Fruit fly (Drosophila melanogaster): ENCODE measurements around the gene ND-18.

The ND-18 gene

DNA sequence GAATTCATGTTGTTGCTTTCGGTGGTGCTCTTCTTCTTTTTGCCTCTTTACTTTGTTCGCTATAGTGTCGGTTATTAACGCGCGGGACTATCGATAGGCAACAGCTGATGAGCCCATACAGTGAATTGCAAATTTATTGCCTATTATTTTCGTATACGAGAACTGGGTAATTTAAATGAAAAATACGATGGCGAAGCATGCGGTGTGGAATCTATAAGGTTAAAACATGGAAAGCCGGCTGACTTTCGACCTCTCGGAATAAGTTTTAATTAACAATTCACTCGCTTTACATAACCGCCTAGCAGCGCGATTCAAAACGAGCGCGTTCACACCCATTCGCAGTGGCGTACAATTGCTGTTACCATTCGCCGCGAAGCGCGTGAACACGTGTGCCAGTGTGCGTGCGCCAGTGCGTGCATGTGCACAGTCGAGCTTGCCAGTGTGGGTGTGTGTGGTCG lies 12.3 kb upstream of the ND-18 start, which contains the start of the genes Naa15-16 and mRpS14:
TSS of gene Naa15-16 (plus strand) at position 116 of the 458 bp plus-strand sequence.
TSS of gene mRpS14 (minus strand) at position 370 of the 458 bp plus-strand sequence.
- no peak for TF ChIP-seq Dfd (GFP tag; optimal IDR thresholded peaks at IDR 0.05)
- peak; percentile 57 for TF ChIP-seq Myc (optimal IDR thresholded peaks at IDR 0.05)
- peak; percentile 19 for TF ChIP-seq Sp1 (GFP tag; optimal IDR thresholded peaks at IDR 0.05)

DNA sequence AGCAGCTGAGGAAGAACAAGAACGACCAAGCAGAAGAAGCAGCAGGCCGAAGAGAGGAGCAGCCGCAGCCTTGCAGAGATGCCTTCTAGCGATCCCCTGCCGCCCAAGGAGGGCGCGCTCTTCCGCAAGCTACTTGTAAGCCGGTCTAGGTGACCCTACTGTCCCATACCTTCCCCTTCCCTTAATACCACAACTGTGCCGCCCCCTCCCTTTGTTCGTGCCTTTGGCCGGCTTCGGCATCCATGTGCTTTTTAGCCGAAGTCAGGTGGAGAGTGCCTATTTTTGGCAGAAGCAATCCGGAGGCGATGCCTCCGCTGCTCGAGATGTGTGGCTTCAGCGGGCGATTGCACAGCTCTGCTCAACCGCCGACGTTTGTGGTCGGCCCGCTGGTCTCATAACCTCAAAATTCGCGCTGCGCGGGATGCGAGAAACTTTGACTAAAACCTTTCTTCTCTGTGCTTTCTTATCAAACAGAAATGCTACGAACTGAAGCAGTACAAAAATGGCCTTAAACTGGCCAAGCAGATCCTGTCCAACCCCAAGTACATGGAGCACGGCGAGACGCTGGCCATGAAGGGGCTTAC lies 11.6 kb upstream of the ND-18 start:
- TF ChIP-seq dsf (GFP tag; optimal IDR thresholded peaks at IDR 0.05; ENCODE audit: borderline replicate concordance): no peak
- no peak for TF ChIP-seq dl (GFP tag; optimal IDR thresholded peaks at IDR 0.05; ENCODE audit: insufficient read depth in 1 of 2, partially characterized antibody in 2 of 2)
- TF ChIP-seq lola (GFP tag; optimal IDR thresholded peaks at IDR 0.05): no peak
- no peak for TF ChIP-seq pan (optimal IDR thresholded peaks at IDR 0.05)

DNA sequence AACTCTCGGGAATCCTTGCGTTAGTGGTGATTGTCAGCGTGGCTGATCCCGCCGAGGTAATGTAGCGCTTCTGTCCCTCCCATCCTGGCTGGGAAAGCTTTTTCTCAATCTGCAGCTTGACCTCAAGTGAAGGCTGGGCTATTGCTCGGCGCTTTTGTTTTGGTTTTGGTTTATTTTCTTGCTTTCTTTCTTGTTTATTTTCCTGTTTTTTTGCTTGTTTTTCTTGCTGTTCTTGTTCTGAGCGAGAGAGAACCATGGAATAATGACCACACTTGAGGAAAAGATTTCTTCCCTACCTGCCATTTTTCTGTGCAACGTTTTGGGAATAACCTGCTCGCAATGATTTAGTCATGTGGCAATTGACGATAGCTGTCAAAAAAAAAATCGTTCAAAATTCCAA lies 7.2 kb upstream of the ND-18 start:
- TF ChIP-seq Mio (GFP tag; optimal IDR thresholded peaks at IDR 0.05) (no peak), psq (GFP tag; optimal IDR thresholded peaks at IDR 0.05) (no peak), Hr83 (GFP tag; optimal IDR thresholded peaks at IDR 0.05; ENCODE audit: poor library complexity, severe bottlenecking) (no peak), Dif (GFP tag; optimal IDR thresholded peaks at IDR 0.05; ENCODE audit: partially characterized antibody) (no peak), dmrt93B (GFP tag; optimal IDR thresholded peaks at IDR 0.05) (no peak), woc (GFP tag; optimal IDR thresholded peaks at IDR 0.05) (no peak), sage (GFP tag; optimal IDR thresholded peaks at IDR 0.05) (no peak), rgr (GFP tag; optimal IDR thresholded peaks at IDR 0.05) (no peak), pan (optimal IDR thresholded peaks at IDR 0.05) (no peak), OdsH (GFP tag; optimal IDR thresholded peaks at IDR 0.05) (no peak), CrebA (GFP tag; optimal IDR thresholded peaks at IDR 0.05; ENCODE audit: borderline replicate concordance) (no peak), N (GFP tag; optimal IDR thresholded peaks at IDR 0.05) (no peak), ey (GFP tag; optimal IDR thresholded peaks at IDR 0.05) (no peak), dl (GFP tag; optimal IDR thresholded peaks at IDR 0.05; ENCODE audit: insufficient read depth in 1 of 2, partially characterized antibody in 2 of 2) (no peak), CG9705 (GFP tag; optimal IDR thresholded peaks at IDR 0.05) (no peak), Rel (GFP tag; optimal IDR thresholded peaks at IDR 0.05) (no peak), Rel (tag; optimal IDR thresholded peaks at IDR 0.05) (no peak), Vsx2 (GFP tag; optimal IDR thresholded peaks at IDR 0.05; ENCODE audit: partially characterized antibody) (no peak), dsf (GFP tag; optimal IDR thresholded peaks at IDR 0.05; ENCODE audit: borderline replicate concordance) (no peak), fru (GFP tag; optimal IDR thresholded peaks at IDR 0.05) (no peak)

DNA sequence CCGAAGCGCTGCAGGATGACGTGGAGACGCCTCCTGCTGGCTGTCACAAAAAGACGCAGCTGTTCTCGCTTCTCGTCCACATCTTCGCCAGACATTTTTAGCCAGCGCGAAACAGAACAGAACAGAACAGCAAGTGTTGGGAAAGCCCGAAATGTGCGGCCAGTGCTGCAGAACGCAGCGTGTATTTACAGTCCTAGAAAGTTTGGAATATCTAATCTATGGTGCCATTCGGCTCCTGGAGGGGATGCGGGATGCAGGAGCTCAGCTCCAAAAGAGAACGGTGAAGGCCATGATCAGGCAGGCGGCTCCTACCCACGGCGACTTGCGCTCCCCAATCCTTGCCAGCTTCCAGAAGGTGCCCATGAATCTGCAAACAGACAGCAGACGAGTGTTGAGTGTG lies 2.1 kb downstream of the ND-18 start, which contains the start of gene CG12204:
TSS of gene CG12204 (minus strand) at position 117 of the 400 bp plus-strand sequence.
- TF ChIP-seq GATAd (GFP tag; optimal IDR thresholded peaks at IDR 0.05): no peak
- no peak for TF ChIP-seq pan (optimal IDR thresholded peaks at IDR 0.05)
- TF ChIP-seq Sp1 (GFP tag; optimal IDR thresholded peaks at IDR 0.05): peak; percentile 18
- no peak for TF ChIP-seq Hnf4 (GFP tag; optimal IDR thresholded peaks at IDR 0.05)
- peak; percentile 18 for TF ChIP-seq OdsH (GFP tag; optimal IDR thresholded peaks at IDR 0.05)
- TF ChIP-seq lola (GFP tag; optimal IDR thresholded peaks at IDR 0.05): no peak
- peak; percentile 13 for TF ChIP-seq ey (GFP tag; optimal IDR thresholded peaks at IDR 0.05)
- TF ChIP-seq Hr83 (GFP tag; optimal IDR thresholded peaks at IDR 0.05; ENCODE audit: poor library complexity, severe bottlenecking): peak; percentile 26
- TF ChIP-seq CG32264 (GFP tag; optimal IDR thresholded peaks at IDR 0.05): no peak
- no peak for TF ChIP-seq Vsx2 (GFP tag; optimal IDR thresholded peaks at IDR 0.05; ENCODE audit: partially characterized antibody)
- TF ChIP-seq sv (GFP tag; optimal IDR thresholded peaks at IDR 0.05): no peak
- no peak for TF ChIP-seq N (GFP tag; optimal IDR thresholded peaks at IDR 0.05)
- TF ChIP-seq Rel (GFP tag; optimal IDR thresholded peaks at IDR 0.05): no peak
- TF ChIP-seq Rel (tag; optimal IDR thresholded peaks at IDR 0.05): no peak
- TF ChIP-seq dl (GFP tag; optimal IDR thresholded peaks at IDR 0.05; ENCODE audit: insufficient read depth in 1 of 2, partially characterized antibody in 2 of 2): no peak
- no peak for TF ChIP-seq fru (GFP tag; optimal IDR thresholded peaks at IDR 0.05)
- no peak for TF ChIP-seq Hr78 (GFP tag; optimal IDR thresholded peaks at IDR 0.05)
- TF ChIP-seq jim (GFP tag; optimal IDR thresholded peaks at IDR 0.05): no peak
- TF ChIP-seq rgr (GFP tag; optimal IDR thresholded peaks at IDR 0.05): peak; percentile 50
- TF ChIP-seq tai (GFP tag; optimal IDR thresholded peaks at IDR 0.05): no peak
- TF ChIP-seq woc (GFP tag; optimal IDR thresholded peaks at IDR 0.05): no peak
- no peak for TF ChIP-seq CrebA (GFP tag; optimal IDR thresholded peaks at IDR 0.05; ENCODE audit: borderline replicate concordance)
- TF ChIP-seq dmrt93B (GFP tag; optimal IDR thresholded peaks at IDR 0.05): no peak
- TF ChIP-seq br (GFP tag; optimal IDR thresholded peaks at IDR 0.05): no peak
- TF ChIP-seq HLH106 (tag; optimal IDR thresholded peaks at IDR 0.05): peak; percentile 25
- no peak for TF ChIP-seq Myc (optimal IDR thresholded peaks at IDR 0.05)
- TF ChIP-seq Mio (GFP tag; optimal IDR thresholded peaks at IDR 0.05): no peak
- no peak for TF ChIP-seq Jra (GFP tag; optimal IDR thresholded peaks at IDR 0.05)
- TF ChIP-seq h (GFP tag; optimal IDR thresholded peaks at IDR 0.05): no peak
- TF ChIP-seq brk (GFP tag; optimal IDR thresholded peaks at IDR 0.05): no peak
- no peak for TF ChIP-seq CG9705 (GFP tag; optimal IDR thresholded peaks at IDR 0.05)
- TF ChIP-seq dsf (GFP tag; optimal IDR thresholded peaks at IDR 0.05; ENCODE audit: borderline replicate concordance): no peak
- TF ChIP-seq Dif (GFP tag; optimal IDR thresholded peaks at IDR 0.05; ENCODE audit: partially characterized antibody): no peak
- TF ChIP-seq Abd-B (GFP tag; optimal IDR thresholded peaks at IDR 0.05): no peak
- no peak for TF ChIP-seq usp (GFP tag; optimal IDR thresholded peaks at IDR 0.05)
- TF ChIP-seq sage (GFP tag; optimal IDR thresholded peaks at IDR 0.05): no peak
- no peak for TF ChIP-seq psq (GFP tag; optimal IDR thresholded peaks at IDR 0.05)
- no peak for TF ChIP-seq foxo (GFP tag; optimal IDR thresholded peaks at IDR 0.05)
- TF ChIP-seq Dfd (GFP tag; optimal IDR thresholded peaks at IDR 0.05): no peak
